1 fruit fly cellular context compared by ENCODE assay signal in genomic region chr3R:9344791-9345208, dm6.
TF ChIP-seq lines count a peak whose summit lies in the region.

No protein-coding gene starts in this region.

TF ChIP-seq in whole organism, embryonic, 481 proteins besides CTCF, POLR2A, EP300 and RAD21 (continued from another document and continues in another):
- TF ChIP-seq E2f1 (GFP tag; IDR thresholded peaks at IDR 0.05; lab: Robert Waterston, UW), result no peak
- TF ChIP-seq HHEX (GFP tag; optimal IDR thresholded peaks at IDR 0.05; lab: Kevin White, UChicago), result peak; percentile 13
- no peak for TF ChIP-seq Atf-2 (GFP tag; optimal IDR thresholded peaks at IDR 0.05; lab: Kevin White, UChicago)
- peak; percentile 35 for TF ChIP-seq CG12104 (GFP tag; optimal IDR thresholded peaks at IDR 0.05; lab: Kevin White, UChicago)
- peak; percentile 71 for TF ChIP-seq CG2678 (tag; optimal IDR thresholded peaks at IDR 0.05; lab: Kevin White, UChicago)
- peak; percentile 26 for TF ChIP-seq HLH54F (GFP tag; optimal IDR thresholded peaks at IDR 0.05; lab: Kevin White, UChicago)
- no peak for TF ChIP-seq salm (tag; optimal IDR thresholded peaks at IDR 0.05; lab: Kevin White, UChicago)
- TF ChIP-seq CG17359 (tag; optimal IDR thresholded peaks at IDR 0.05; lab: Kevin White, UChicago), result peak; percentile 70
- TF ChIP-seq Hey (tag; optimal IDR thresholded peaks at IDR 0.05; lab: Kevin White, UChicago), result no peak
- TF ChIP-seq Hsf (GFP tag; optimal IDR thresholded peaks at IDR 0.05; lab: Kevin White, UChicago), result peak; percentile 44
- TF ChIP-seq CG14710 (tag; optimal IDR thresholded peaks at IDR 0.05; lab: Kevin White, UChicago), result peak; percentile 20
- peak; percentile 43 for TF ChIP-seq Fer3 (tag; optimal IDR thresholded peaks at IDR 0.05; lab: Kevin White, UChicago)
- TF ChIP-seq MBD-R2 (GFP tag; IDR thresholded peaks at IDR 0.05; lab: Robert Waterston, UW), result no peak
- TF ChIP-seq CG7987 (GFP tag; optimal IDR thresholded peaks at IDR 0.05; lab: Kevin White, UChicago), result no peak
- no peak for TF ChIP-seq corto (GFP tag; optimal IDR thresholded peaks at IDR 0.05; lab: Kevin White, UChicago)
- peak; percentile 42; the same call in 1 of the 2 replicates for TF ChIP-seq ranshi (GFP tag; IDR thresholded peaks at IDR 0.05; lab: Robert Waterston, UW)
- TF ChIP-seq nmo (GFP tag; optimal IDR thresholded peaks at IDR 0.05; lab: Kevin White, UChicago), result peak; percentile 61
- TF ChIP-seq CG7556 (GFP tag; optimal IDR thresholded peaks at IDR 0.05; lab: Kevin White, UChicago), result peak; percentile 57
- TF ChIP-seq Spps (tag; optimal IDR thresholded peaks at IDR 0.05; lab: Kevin White, UChicago), result no peak
- TF ChIP-seq CG18599 (GFP tag; optimal IDR thresholded peaks at IDR 0.05; lab: Kevin White, UChicago), result peak; percentile 54
- peak; percentile 35 for TF ChIP-seq run (tag; optimal IDR thresholded peaks at IDR 0.05; lab: Kevin White, UChicago)
- peak; percentile 15 for TF ChIP-seq Antp (GFP tag; optimal IDR thresholded peaks at IDR 0.05; lab: Kevin White, UChicago)
- no peak for TF ChIP-seq Ets97D (GFP tag; optimal IDR thresholded peaks at IDR 0.05; lab: Kevin White, UChicago)
- peak in 1 of 2 experiments; percentile 51 for TF ChIP-seq bsh (GFP tag; optimal IDR thresholded peaks at IDR 0.05; lab: Kevin White, UChicago)
- peak; percentile 71; the same call in 2 of the 3 replicates for TF ChIP-seq CG11695 (GFP tag; IDR thresholded peaks at IDR 0.05; lab: Robert Waterston, UW)
- TF ChIP-seq Hr78 (GFP tag; optimal IDR thresholded peaks at IDR 0.05; lab: Kevin White, UChicago), result peak in 1 of 2 experiments; percentile 23
- no peak for TF ChIP-seq toy (GFP tag; IDR thresholded peaks at IDR 0.05; lab: Robert Waterston, UW)
- peak; percentile 5 for TF ChIP-seq NK7.1 (GFP tag; optimal IDR thresholded peaks at IDR 0.05; lab: Kevin White, UChicago)
- TF ChIP-seq danr (GFP tag; IDR thresholded peaks at IDR 0.05; lab: Robert Waterston, UW), result no peak
- no peak for TF ChIP-seq Sin3A (optimal IDR thresholded peaks at IDR 0.05; lab: Kevin White, UChicago)
- TF ChIP-seq az2 (GFP tag; optimal IDR thresholded peaks at IDR 0.05; lab: Kevin White, UChicago), result peak; percentile 34
- TF ChIP-seq gem (tag; optimal IDR thresholded peaks at IDR 0.05; lab: Kevin White, UChicago), result peak; percentile 80
- TF ChIP-seq CG2712 (tag; optimal IDR thresholded peaks at IDR 0.05; lab: Kevin White, UChicago), result peak; percentile 42
- TF ChIP-seq Aef1 (GFP tag; IDR thresholded peaks at IDR 0.05; lab: Robert Waterston, UW), result peak; percentile 36; the same call in 1 of the 3 replicates
- TF ChIP-seq CG3847 (GFP tag; IDR thresholded peaks at IDR 0.05; lab: Robert Waterston, UW), result 0 out of 2 replicates have a peak, but pooled peaks have one; percentile 12
- TF ChIP-seq CG4617 (GFP tag; optimal IDR thresholded peaks at IDR 0.05; lab: Kevin White, UChicago; ENCODE audit: borderline replicate concordance), result no peak
- peak in 1 of 2 experiments; percentile 42 for TF ChIP-seq Eip74EF (GFP tag; optimal IDR thresholded peaks at IDR 0.05; lab: Kevin White, UChicago)
- peak; percentile 23 for TF ChIP-seq CG7271 (tag; optimal IDR thresholded peaks at IDR 0.05; lab: Kevin White, UChicago)
- TF ChIP-seq Xbp1 (GFP tag; optimal IDR thresholded peaks at IDR 0.05; lab: Kevin White, UChicago), result peak; percentile 59
- no peak for TF ChIP-seq CG4360 (GFP tag; IDR thresholded peaks at IDR 0.05; lab: Robert Waterston, UW)
- TF ChIP-seq Asciz (GFP tag; optimal IDR thresholded peaks at IDR 0.05; lab: Kevin White, UChicago), result peak; percentile 54
- peak; percentile 57 for TF ChIP-seq vvl (GFP tag; IDR thresholded peaks at IDR 0.05; lab: Robert Waterston, UW)
- peak; percentile 18 for TF ChIP-seq ind (GFP tag; optimal IDR thresholded peaks at IDR 0.05; lab: Kevin White, UChicago)
- peak; percentile 8; the same call in 1 of the 3 replicates for TF ChIP-seq ase (GFP tag; IDR thresholded peaks at IDR 0.05; lab: Robert Waterston, UW)
- no peak for TF ChIP-seq Gsc (GFP tag; IDR thresholded peaks at IDR 0.05; lab: Robert Waterston, UW)
- peak; percentile 37 for TF ChIP-seq CG6254 (GFP tag; optimal IDR thresholded peaks at IDR 0.05; lab: Kevin White, UChicago)
- peak; percentile 53 for TF ChIP-seq CG8388 (GFP tag; optimal IDR thresholded peaks at IDR 0.05; lab: Kevin White, UChicago)
- no peak for TF ChIP-seq vnd (GFP tag; IDR thresholded peaks at IDR 0.05; lab: Robert Waterston, UW; ENCODE audit: partially characterized antibody)
- peak; percentile 33 for TF ChIP-seq CG4820 (GFP tag; optimal IDR thresholded peaks at IDR 0.05; lab: Kevin White, UChicago)
- TF ChIP-seq CG30403 (GFP tag; optimal IDR thresholded peaks at IDR 0.05; lab: Kevin White, UChicago), result peak; percentile 40
- peak; percentile 18 for TF ChIP-seq ems (GFP tag; optimal IDR thresholded peaks at IDR 0.05; lab: Kevin White, UChicago)
- peak; percentile 19 for TF ChIP-seq tx (GFP tag; optimal IDR thresholded peaks at IDR 0.05; lab: Kevin White, UChicago)
- no peak for TF ChIP-seq CG9609 (GFP tag; optimal IDR thresholded peaks at IDR 0.05; lab: Kevin White, UChicago)
- peak; percentile 35 to 47 for TF ChIP-seq dpn (GFP tag; optimal IDR thresholded peaks at IDR 0.05; lab: Kevin White, UChicago)
- no peak for TF ChIP-seq CG5180 (GFP tag; optimal IDR thresholded peaks at IDR 0.05; lab: Kevin White, UChicago)
- TF ChIP-seq HLH3B (GFP tag; IDR thresholded peaks at IDR 0.05; lab: Robert Waterston, UW), result peak; percentile 52
- no peak for TF ChIP-seq Abd-B (GFP tag; optimal IDR thresholded peaks at IDR 0.05; lab: Kevin White, UChicago)
- peak; percentile 4 for TF ChIP-seq CG9727 (GFP tag; optimal IDR thresholded peaks at IDR 0.05; lab: Kevin White, UChicago)
- peak; percentile 21 for TF ChIP-seq CG5245 (GFP tag; optimal IDR thresholded peaks at IDR 0.05; lab: Kevin White, UChicago)
- TF ChIP-seq zfh2 (GFP tag; optimal IDR thresholded peaks at IDR 0.05; lab: Kevin White, UChicago), result peak; percentile 15
- peak; percentile 60 for TF ChIP-seq CG2120 (GFP tag; optimal IDR thresholded peaks at IDR 0.05; lab: Kevin White, UChicago)
- no peak for TF ChIP-seq Bteb2 (GFP tag; optimal IDR thresholded peaks at IDR 0.05; lab: Kevin White, UChicago)
- TF ChIP-seq CG3726 (GFP tag; IDR thresholded peaks at IDR 0.05; lab: Robert Waterston, UW), result no peak
- TF ChIP-seq CG9215 (GFP tag; IDR thresholded peaks at IDR 0.05; lab: Robert Waterston, UW), result no peak
- peak; percentile 64 for TF ChIP-seq Sox100B (GFP tag; optimal IDR thresholded peaks at IDR 0.05; lab: Kevin White, UChicago)
- peak; percentile 6 for TF ChIP-seq CG15479 (GFP tag; optimal IDR thresholded peaks at IDR 0.05; lab: Kevin White, UChicago)
- TF ChIP-seq CG10543 (GFP tag; optimal IDR thresholded peaks at IDR 0.05; lab: Kevin White, UChicago), result peak; percentile 1
- no peak for TF ChIP-seq CG11398 (GFP tag; optimal IDR thresholded peaks at IDR 0.05; lab: Kevin White, UChicago)
- peak; percentile 57; the same call in 1 of the 2 replicates for TF ChIP-seq stc (GFP tag; IDR thresholded peaks at IDR 0.05; lab: Robert Waterston, UW)
- TF ChIP-seq bcd (GFP tag; optimal IDR thresholded peaks at IDR 0.05; lab: Kevin White, UChicago), result peak; percentile 13
- peak; percentile 42 for TF ChIP-seq Camta (GFP tag; optimal IDR thresholded peaks at IDR 0.05; lab: Kevin White, UChicago)
- no peak for TF ChIP-seq Lim3 (GFP tag; IDR thresholded peaks at IDR 0.05; lab: Robert Waterston, UW)
- peak; percentile 19 for TF ChIP-seq CG8924 (tag; optimal IDR thresholded peaks at IDR 0.05; lab: Kevin White, UChicago)
- TF ChIP-seq lab (GFP tag; optimal IDR thresholded peaks at IDR 0.05; lab: Kevin White, UChicago), result peak; percentile 40
- no peak for TF ChIP-seq sc (optimal IDR thresholded peaks at IDR 0.05; lab: Kevin White, UChicago)
- no peak for TF ChIP-seq sc (GFP tag; optimal IDR thresholded peaks at IDR 0.05; lab: Kevin White, UChicago)
- TF ChIP-seq CG15269 (tag; optimal IDR thresholded peaks at IDR 0.05; lab: Kevin White, UChicago), result peak; percentile 72
- TF ChIP-seq CG17328 (GFP tag; IDR thresholded peaks at IDR 0.05; lab: Robert Waterston, UW), result peak; percentile 60
- peak; percentile 57 for TF ChIP-seq PHDP (tag; optimal IDR thresholded peaks at IDR 0.05; lab: Kevin White, UChicago)
- no peak for TF ChIP-seq sug (tag; optimal IDR thresholded peaks at IDR 0.05; lab: Kevin White, UChicago)
- peak; percentile 37 for TF ChIP-seq NfI (GFP tag; optimal IDR thresholded peaks at IDR 0.05; lab: Kevin White, UChicago)
- peak; percentile 13 to 74 for TF ChIP-seq Hr51 (GFP tag; optimal IDR thresholded peaks at IDR 0.05; lab: Kevin White, UChicago)
- peak; percentile 54 for TF ChIP-seq CG7839 (tag; optimal IDR thresholded peaks at IDR 0.05; lab: Kevin White, UChicago)
- TF ChIP-seq Trl (optimal IDR thresholded peaks at IDR 0.05; lab: Kevin White, UChicago), result no peak
- peak; percentile 46 for TF ChIP-seq Trl (GFP tag; optimal IDR thresholded peaks at IDR 0.05; lab: Kevin White, UChicago)
- TF ChIP-seq dm (GFP tag; optimal IDR thresholded peaks at IDR 0.05; lab: Kevin White, UChicago), result no peak
- TF ChIP-seq chm (GFP tag; IDR thresholded peaks at IDR 0.05; lab: Robert Waterston, UW), result 0 out of 2 replicates have a peak, but pooled peaks have one; percentile 44
- TF ChIP-seq Med (GFP tag; lab: Kevin White, UChicago), result peak; percentile 77
- peak; percentile 13 for TF ChIP-seq Mes4 (GFP tag; optimal IDR thresholded peaks at IDR 0.05; lab: Kevin White, UChicago)
- TF ChIP-seq Meics (GFP tag; optimal IDR thresholded peaks at IDR 0.05; lab: Kevin White, UChicago), result peak; percentile 42
- TF ChIP-seq her (GFP tag; optimal IDR thresholded peaks at IDR 0.05; lab: Kevin White, UChicago), result no peak
- TF ChIP-seq CG11093 (GFP tag; IDR thresholded peaks at IDR 0.05; lab: Robert Waterston, UW), result no peak
- TF ChIP-seq CG31441 (GFP tag; IDR thresholded peaks at IDR 0.05; lab: Robert Waterston, UW), result peak; percentile 55
- TF ChIP-seq chif (GFP tag; optimal IDR thresholded peaks at IDR 0.05; lab: Kevin White, UChicago), result peak in 1 of 2 experiments; percentile 8
- TF ChIP-seq CG17361 (GFP tag; IDR thresholded peaks at IDR 0.05; lab: Robert Waterston, UW), result peak; percentile 37; the same call in 1 of the 3 replicates
- peak; percentile 54; the same call in 2 of the 3 replicates for TF ChIP-seq row (GFP tag; IDR thresholded peaks at IDR 0.05; lab: Robert Waterston, UW)
- no peak for TF ChIP-seq Dfd (GFP tag; optimal IDR thresholded peaks at IDR 0.05; lab: Kevin White, UChicago)
- no peak for TF ChIP-seq hkb (optimal IDR thresholded peaks at IDR 0.05; lab: Kevin White, UChicago)
- peak; percentile 70 for TF ChIP-seq hkb (GFP tag; IDR thresholded peaks at IDR 0.05; lab: Robert Waterston, UW)
- TF ChIP-seq mam (GFP tag; optimal IDR thresholded peaks at IDR 0.05; lab: Kevin White, UChicago), result no peak
- TF ChIP-seq Ssrp (tag; optimal IDR thresholded peaks at IDR 0.05; lab: Kevin White, UChicago), result peak; percentile 61
- peak; percentile 91 for TF ChIP-seq sens (GFP tag; lab: Kevin White, UChicago)
- no peak for TF ChIP-seq CG15601 (tag; optimal IDR thresholded peaks at IDR 0.05; lab: Kevin White, UChicago)
- TF ChIP-seq CG11723 (GFP tag; optimal IDR thresholded peaks at IDR 0.05; lab: Kevin White, UChicago), result peak; percentile 16
- TF ChIP-seq NC2α (GFP tag; optimal IDR thresholded peaks at IDR 0.05; lab: Kevin White, UChicago), result peak; percentile 1
- no peak for TF ChIP-seq Dad (GFP tag; optimal IDR thresholded peaks at IDR 0.05; lab: Kevin White, UChicago)
- TF ChIP-seq Pdp1 (GFP tag; optimal IDR thresholded peaks at IDR 0.05; lab: Kevin White, UChicago), result peak in 1 of 2 experiments; percentile 82
- peak; percentile 16 for TF ChIP-seq CG12155 (GFP tag; optimal IDR thresholded peaks at IDR 0.05; lab: Kevin White, UChicago)
- TF ChIP-seq D19B (GFP tag; optimal IDR thresholded peaks at IDR 0.05; lab: Kevin White, UChicago), result no peak
- 0 out of 3 replicates have a peak, but pooled peaks have one; percentile 12 for TF ChIP-seq ken (GFP tag; IDR thresholded peaks at IDR 0.05; lab: Robert Waterston, UW)
- TF ChIP-seq CG18619 (GFP tag; optimal IDR thresholded peaks at IDR 0.05; lab: Kevin White, UChicago), result peak; percentile 30
- no peak for TF ChIP-seq CkIIα-i1 (GFP tag; IDR thresholded peaks at IDR 0.05; lab: Robert Waterston, UW)
- no peak for TF ChIP-seq dan (GFP tag; IDR thresholded peaks at IDR 0.05; lab: Robert Waterston, UW)
- peak; percentile 11 for TF ChIP-seq Nf-YC (tag; optimal IDR thresholded peaks at IDR 0.05; lab: Kevin White, UChicago)
- no peak for TF ChIP-seq CG18476 (GFP tag; optimal IDR thresholded peaks at IDR 0.05; lab: Kevin White, UChicago)
- peak; percentile 45 for TF ChIP-seq phol (tag; optimal IDR thresholded peaks at IDR 0.05; lab: Kevin White, UChicago)
- TF ChIP-seq D19A (tag; optimal IDR thresholded peaks at IDR 0.05; lab: Kevin White, UChicago), result peak; percentile 63
- TF ChIP-seq yki (optimal IDR thresholded peaks at IDR 0.05; lab: Kevin White, UChicago), result no peak
- peak; percentile 58 for TF ChIP-seq CG13424 (tag; optimal IDR thresholded peaks at IDR 0.05; lab: Kevin White, UChicago)
- TF ChIP-seq ci (GFP tag; IDR thresholded peaks at IDR 0.05; lab: Robert Waterston, UW), result peak; percentile 56; the same call in 1 of the 3 replicates
- TF ChIP-seq CG17385 (GFP tag; optimal IDR thresholded peaks at IDR 0.05; lab: Kevin White, UChicago), result peak; percentile 48
- no peak for TF ChIP-seq CG8359 (GFP tag; optimal IDR thresholded peaks at IDR 0.05; lab: Kevin White, UChicago; ENCODE audit: borderline replicate concordance)
- TF ChIP-seq psq (GFP tag; optimal IDR thresholded peaks at IDR 0.05; lab: Kevin White, UChicago), result no peak
- no peak for TF ChIP-seq NC2β (GFP tag; optimal IDR thresholded peaks at IDR 0.05; lab: Kevin White, UChicago)
- peak; percentile 9 for TF ChIP-seq CG10147 (GFP tag; optimal IDR thresholded peaks at IDR 0.05; lab: Kevin White, UChicago)
- peak; percentile 23 for TF ChIP-seq grau (tag; optimal IDR thresholded peaks at IDR 0.05; lab: Kevin White, UChicago)
- peak; percentile 60 for TF ChIP-seq slbo (GFP tag; IDR thresholded peaks at IDR 0.05; lab: Robert Waterston, UW)
- peak; percentile 30 for TF ChIP-seq CG2875 (GFP tag; optimal IDR thresholded peaks at IDR 0.05; lab: Kevin White, UChicago)
- TF ChIP-seq lilli (GFP tag; optimal IDR thresholded peaks at IDR 0.05; lab: Kevin White, UChicago), result peak; percentile 54
- TF ChIP-seq ttk (GFP tag; IDR thresholded peaks at IDR 0.05; lab: Robert Waterston, UW), result 0 out of 2 replicates have a peak, but pooled peaks have one; percentile 33
- TF ChIP-seq zfh1 (GFP tag; IDR thresholded peaks at IDR 0.05; lab: Robert Waterston, UW), result 0 out of 3 replicates have a peak, but pooled peaks have one; percentile 45
- peak; percentile 17 for TF ChIP-seq Hr3 (GFP tag; optimal IDR thresholded peaks at IDR 0.05; lab: Kevin White, UChicago)
